Worm (Caenorhabditis elegans) whole organism, L4 larva: Measurements from ENCODE around the gene abu-7.

Experiments used
- F10B5.3 ChIP-seq: sonication (generic microtip); optimal IDR thresholded peaks from 2 replicates; lab custom pipeline; 2016; ENCODE audit warnings: mild to moderate bottlenecking, missing genetic modification characterization, missing compliant biosample characterization
- F26F4.8 ChIP-seq: fragments of 200-800 bp; sonication (Bioruptor generic); conservative IDR thresholded peaks from 2 replicates; pipeline ENCODE4 v1.3.6; 2022; ENCODE audit warnings: missing genetic modification characterization, missing compliant biosample characterization
- T20F7.1 ChIP-seq: fragments of 200-800 bp; sonication (Bioruptor generic); optimal IDR thresholded peaks from 2 replicates; lab custom pipeline; 2018; ENCODE audit warnings: mild to moderate bottlenecking, missing genetic modification characterization, missing compliant biosample characterization
- T26A8.4 ChIP-seq: fragments of 200-800 bp; sonication (Bioruptor generic); IDR thresholded peaks from 2 replicates; pipeline ENCODE4 v1.3.6; 2022; ENCODE audit warnings: missing genetic modification characterization, missing compliant biosample characterization
- Y105C5A.15 ChIP-seq: fragments of 200-800 bp; sonication (Bioruptor generic); IDR thresholded peaks from 2 replicates; pipeline ENCODE4 v1.3.6; 2022; ENCODE audit warnings: missing genetic modification characterization, missing compliant biosample characterization
- ZK337.2 ChIP-seq: fragments of 200-800 bp; sonication (Bioruptor generic); IDR thresholded peaks from 2 replicates; pipeline ENCODE4 v1.3.6; 2022; ENCODE audit warnings: missing genetic modification reagents, missing genetic modification characterization, missing compliant biosample characterization
- aha-1 ChIP-seq: fragments of 150-350 bp; peaks from one replicate; lab custom pipeline; 2014; ENCODE audit warnings: missing biosample characterization, missing genetic modification characterization
- aly-2 ChIP-seq: sonication (generic microtip); optimal IDR thresholded peaks from 2 replicates; lab custom pipeline; 2018; ENCODE audit warnings: missing biosample characterization, missing genetic modification characterization
- ceh-28 ChIP-seq: fragments of 150-350 bp; optimal IDR thresholded peaks from 2 replicates; lab custom pipeline; 2014; ENCODE audit warnings: missing biosample characterization, missing genetic modification reagents, missing genetic modification characterization
- cey-2 ChIP-seq: sonication (generic microtip); optimal IDR thresholded peaks from 3 replicates; lab custom pipeline; 2017; ENCODE audit warnings: missing genetic modification characterization, mild to moderate bottlenecking, missing compliant biosample characterization, antibody characterized with exemption, borderline replicate concordance; ENCODE audit not compliant: insufficient read depth
- daf-12 ChIP-seq: fragments of 150-350 bp; optimal IDR thresholded peaks from 2 replicates; lab custom pipeline; 2014; ENCODE audit warnings: missing biosample characterization, missing genetic modification reagents, missing genetic modification characterization
- daf-16 ChIP-seq, 3 experiments: sonication (generic microtip); optimal IDR thresholded peaks; 2 replicates each; lab custom pipeline; 2016 to 2017; ENCODE audit warnings: missing genetic modification characterization in 3 of 3, missing genetic modification reagents in 3 of 3, mild to moderate bottlenecking in 2 of 3, missing compliant biosample characterization in 2 of 3, missing biosample characterization in 1 of 3, moderate library complexity in 1 of 3
- daf-8 ChIP-seq: fragments of 200-800 bp; sonication (Bioruptor generic); IDR thresholded peaks from 2 replicates; pipeline ENCODE4 v1.3.6; 2022; ENCODE audit warnings: missing genetic modification characterization, missing compliant biosample characterization
- dmd-6 ChIP-seq: fragments of 200-800 bp; sonication (Bioruptor generic); IDR thresholded peaks from 2 replicates; pipeline ENCODE4 v1.3.6; 2022; ENCODE audit warnings: missing genetic modification reagents, missing genetic modification characterization, missing compliant biosample characterization
- dmd-9 ChIP-seq: fragments of 200-800 bp; sonication (Bioruptor generic); IDR thresholded peaks from 2 replicates; pipeline ENCODE4 v1.3.6; 2022; ENCODE audit warnings: missing genetic modification reagents, missing genetic modification characterization, missing compliant biosample characterization
- duxl-1 ChIP-seq: sonication (generic microtip); optimal IDR thresholded peaks from 2 replicates; lab custom pipeline; 2016; ENCODE audit warnings: mild to moderate bottlenecking, missing genetic modification characterization, moderate library complexity, missing compliant biosample characterization; ENCODE audit not compliant: poor library complexity
- gei-8 ChIP-seq: fragments of 200-800 bp; sonication (Bioruptor generic); optimal IDR thresholded peaks from 2 replicates; lab custom pipeline; 2018; ENCODE audit warnings: mild to moderate bottlenecking, missing genetic modification characterization, missing compliant biosample characterization
- hlh-30 ChIP-seq: sonication (generic microtip); optimal IDR thresholded peaks from 2 replicates; lab custom pipeline; 2017; ENCODE audit warnings: antibody characterized with exemption, mild to moderate bottlenecking, missing genetic modification characterization, missing compliant biosample characterization; ENCODE audit not compliant: insufficient read depth
- hmg-1.1 ChIP-seq: fragments of 200-800 bp; sonication (Bioruptor generic); IDR thresholded peaks from 2 replicates; pipeline ENCODE4 v1.3.6; 2022; ENCODE audit warnings: missing genetic modification reagents, missing genetic modification characterization, missing compliant biosample characterization
- jun-1 ChIP-seq: fragments of 150-350 bp; optimal IDR thresholded peaks from 2 replicates; lab custom pipeline; 2014; ENCODE audit warnings: missing biosample characterization, missing genetic modification reagents, missing genetic modification characterization
- lim-7 ChIP-seq: fragments of 200-800 bp; sonication (Bioruptor generic); IDR thresholded peaks from 2 replicates; pipeline ENCODE4 v1.3.6; 2022; ENCODE audit warnings: missing genetic modification characterization, missing compliant biosample characterization
- lin-15B ChIP-seq: fragments of 150-350 bp; sonication (generic microtip); optimal IDR thresholded peaks from 3 replicates; lab custom pipeline; 2014; ENCODE audit warnings: missing biosample characterization, missing genetic modification characterization
- lin-29 ChIP-seq: fragments of 200-800 bp; sonication (Bioruptor generic); IDR thresholded peaks from 2 replicates; pipeline ENCODE4 v1.3.6; 2022; ENCODE audit warnings: missing genetic modification reagents, missing genetic modification characterization, missing compliant biosample characterization
- lin-38 ChIP-seq: fragments of 200-800 bp; sonication (Bioruptor generic); IDR thresholded peaks from 2 replicates; pipeline ENCODE4 v1.3.6; 2022; ENCODE audit warnings: missing genetic modification reagents, missing genetic modification characterization, missing compliant biosample characterization
- lir-3 ChIP-seq: sonication (generic microtip); optimal IDR thresholded peaks from 2 replicates; lab custom pipeline; 2016; ENCODE audit warnings: mild to moderate bottlenecking, missing genetic modification characterization, missing compliant biosample characterization
- lsy-2 ChIP-seq, 2 experiments: fragments of 150-350 bp in 1 of 2; sonication (generic microtip) in 1 of 2; optimal IDR thresholded peaks; 2 replicates each; lab custom pipeline; 2014 to 2017; ENCODE audit warnings: missing biosample characterization in 2 of 2, missing genetic modification characterization in 2 of 2
- madf-5 ChIP-seq, 2 experiments: fragments of 200-800 bp; sonication (Bioruptor generic); IDR thresholded peaks; 2 replicates each; pipeline ENCODE4 v1.3.6; 2022; ENCODE audit warnings: missing compliant biosample characterization in 2 of 2, missing genetic modification characterization in 2 of 2
- mdt-29 ChIP-seq: fragments of 200-800 bp; sonication (Bioruptor generic); IDR thresholded peaks from 2 replicates; pipeline ENCODE4 v1.3.6; 2022; ENCODE audit warnings: missing genetic modification reagents, missing genetic modification characterization, missing compliant biosample characterization
- mep-1 ChIP-seq: fragments of 150-350 bp; sonication (generic microtip); optimal IDR thresholded peaks from 3 replicates; lab custom pipeline; 2014; ENCODE audit warnings: missing biosample characterization, missing genetic modification characterization
- mxl-2 ChIP-seq: fragments of 200-800 bp; sonication (Bioruptor generic); conservative IDR thresholded peaks from 2 replicates; pipeline ENCODE4 v1.3.6; 2022; ENCODE audit warnings: missing genetic modification reagents, missing genetic modification characterization, missing compliant biosample characterization
- nhr-10 ChIP-seq: fragments of 150-350 bp; optimal IDR thresholded peaks from 2 replicates; lab custom pipeline; 2014; ENCODE audit warnings: missing biosample characterization, missing genetic modification characterization
- nhr-102 ChIP-seq: sonication (generic microtip); optimal IDR thresholded peaks from 2 replicates; lab custom pipeline; 2016; ENCODE audit warnings: mild to moderate bottlenecking, missing genetic modification characterization, moderate library complexity, missing compliant biosample characterization
- nhr-25 ChIP-seq: sonication (generic microtip); optimal IDR thresholded peaks from 2 replicates; lab custom pipeline; 2017; ENCODE audit warnings: missing genetic modification characterization, mild to moderate bottlenecking, missing compliant biosample characterization, antibody characterized with exemption, moderate library complexity, borderline replicate concordance; ENCODE audit not compliant: insufficient read depth
- nhr-28 ChIP-seq: fragments of 150-350 bp; optimal IDR thresholded peaks from 2 replicates; lab custom pipeline; 2014; ENCODE audit warnings: missing biosample characterization, missing genetic modification characterization
- nhr-42 ChIP-seq: fragments of 200-800 bp; sonication (Bioruptor generic); IDR thresholded peaks from 2 replicates; pipeline ENCODE4 v1.3.6; 2022; ENCODE audit warnings: missing genetic modification characterization, missing compliant biosample characterization
- nhr-48 ChIP-seq: sonication (generic microtip); optimal IDR thresholded peaks from 2 replicates; lab custom pipeline; 2016; ENCODE audit warnings: mild to moderate bottlenecking, missing genetic modification characterization, missing compliant biosample characterization
- nhr-6 ChIP-seq: fragments of 150-350 bp; optimal IDR thresholded peaks from 2 replicates; lab custom pipeline; 2014; ENCODE audit warnings: missing biosample characterization, missing genetic modification characterization
- nhr-76 ChIP-seq: fragments of 150-350 bp; optimal IDR thresholded peaks from 2 replicates; lab custom pipeline; 2014; ENCODE audit warnings: missing biosample characterization, missing genetic modification characterization
- pqm-1 ChIP-seq: sonication (generic microtip); optimal IDR thresholded peaks from 2 replicates; lab custom pipeline; 2017; ENCODE audit warnings: missing biosample characterization, missing genetic modification characterization
- rbr-2 ChIP-seq: sonication (generic microtip); optimal IDR thresholded peaks from 2 replicates; lab custom pipeline; 2016; ENCODE audit warnings: missing genotype, missing genetic modification characterization, missing compliant biosample characterization
- sdz-12 ChIP-seq: fragments of 200-800 bp; sonication (Bioruptor generic); optimal IDR thresholded peaks from 2 replicates; lab custom pipeline; 2018; ENCODE audit warnings: mild to moderate bottlenecking, missing genetic modification characterization, missing compliant biosample characterization
- skn-1 ChIP-seq: fragments of 150-350 bp; optimal IDR thresholded peaks from 2 replicates; lab custom pipeline; 2014; ENCODE audit warnings: missing biosample characterization, missing genetic modification characterization
- snpc-1.2 ChIP-seq: fragments of 200-800 bp; sonication (Bioruptor generic); IDR thresholded peaks from 2 replicates; pipeline ENCODE4 v1.3.6; 2022; ENCODE audit warnings: missing genetic modification reagents, missing genetic modification characterization, missing compliant biosample characterization
- spr-1 ChIP-seq: sonication (generic microtip); optimal IDR thresholded peaks from 2 replicates; lab custom pipeline; 2016; ENCODE audit warnings: mild to moderate bottlenecking, missing genetic modification characterization, missing compliant biosample characterization
- tra-1 ChIP-seq: fragments of 200-800 bp; sonication (Bioruptor generic); IDR thresholded peaks from 2 replicates; pipeline ENCODE4 v1.3.6; 2022; ENCODE audit warnings: missing genetic modification reagents, missing genetic modification characterization, missing compliant biosample characterization
- unc-39 ChIP-seq: sonication (generic microtip); optimal IDR thresholded peaks from 2 replicates; lab custom pipeline; 2017; ENCODE audit warnings: missing biosample characterization, missing genetic modification characterization
- zfp-2 ChIP-seq: sonication (generic microtip); optimal IDR thresholded peaks from 2 replicates; lab custom pipeline; 2016; ENCODE audit warnings: mild to moderate bottlenecking, missing genetic modification characterization, missing compliant biosample characterization
- ztf-11 ChIP-seq: fragments of 150-350 bp; optimal IDR thresholded peaks from 2 replicates; lab custom pipeline; 2014; ENCODE audit warnings: missing biosample characterization, missing genetic modification characterization

The abu-7 gene

ce11 chrV:5164682-5165081 is at the start of gene abu-7:
TSS of gene abu-7 (minus strand) at chrV:5164782.
- TF ChIP-seq lsy-2 (tag; optimal IDR thresholded peaks at IDR 0.05; lab: Kevin White, UChicago) (no peak), daf-16 (GFP tag; optimal IDR thresholded peaks at IDR 0.05; lab: Kevin White, UChicago) (no peak), daf-16 (tag; optimal IDR thresholded peaks at IDR 0.05; lab: Kevin White, UChicago) (no peak), lim-7 (GFP tag; lab: Robert Waterston, UW) (no peak), spr-1 (tag; lab: Kevin White, UChicago) (no peak), Y105C5A.15 (no peak), cey-2 (no peak), sdz-12 (GFP tag; lab: Kevin White, UChicago) (no peak), nhr-42 (GFP tag; lab: Robert Waterston, UW) (no peak), nhr-102 (tag; lab: Kevin White, UChicago) (no peak), nhr-76 (tag; lab: Kevin White, UChicago) (no peak), snpc-1.2 (no peak), pqm-1 (tag; lab: Kevin White, UChicago) (no peak), nhr-10 (tag; lab: Kevin White, UChicago) (no peak), daf-12 (tag; lab: Kevin White, UChicago) (no peak), ztf-11 (tag; lab: Kevin White, UChicago) (no peak), unc-39 (tag; lab: Kevin White, UChicago) (no peak), ceh-28 (tag; lab: Kevin White, UChicago) (no peak), dmd-6 (GFP tag; lab: Robert Waterston, UW) (no peak)

ce11 chrV:5213674-5214073 is 49.1 kb upstream of the abu-7 start:
- TF ChIP-seq lsy-2 (tag; optimal IDR thresholded peaks at IDR 0.05; lab: Kevin White, UChicago) (no peak), duxl-1 (tag; lab: Kevin White, UChicago) (no peak), ZK337.2 (GFP tag; lab: Robert Waterston, UW) (no peak), lin-29 (no peak), nhr-48 (tag; lab: Kevin White, UChicago) (no peak), mxl-2 (no peak), nhr-6 (tag; lab: Kevin White, UChicago) (no peak), daf-12 (tag; lab: Kevin White, UChicago) (no peak), dmd-6 (GFP tag; lab: Robert Waterston, UW) (no peak)
- TF ChIP-seq, all 104 proteins: peak for 0

- TF ChIP-seq dmd-9 (GFP tag; lab: Robert Waterston, UW): no peak
- TF ChIP-seq lir-3 (tag; lab: Kevin White, UChicago): no peak
- no peak for TF ChIP-seq lin-15B (tag; lab: Kevin White, UChicago)
- TF ChIP-seq daf-12 (tag; lab: Kevin White, UChicago): no peak
- no peak for TF ChIP-seq dmd-6 (GFP tag; lab: Robert Waterston, UW)
- peak; percentile 96 for TF ChIP-seq lin-38 (GFP tag; lab: Robert Waterston, UW)
- no peak for TF ChIP-seq jun-1 (tag; lab: Kevin White, UChicago)
- TF ChIP-seq F26F4.8 (GFP tag; lab: Robert Waterston, UW): no peak
- no peak for TF ChIP-seq madf-5 (GFP tag; IDR thresholded peaks at IDR 0.05; lab: Robert Waterston, UW)
- TF ChIP-seq nhr-28 (tag; lab: Kevin White, UChicago): peak; percentile 25
- peak; percentile 14 for TF ChIP-seq mep-1 (tag; lab: Kevin White, UChicago)
- no peak for TF ChIP-seq daf-8
- TF ChIP-seq aha-1 (tag; lab: Kevin White, UChicago): peak; percentile 88
- TF ChIP-seq tra-1: no peak
- TF ChIP-seq nhr-25 (tag; lab: Kevin White, UChicago): no peak
- TF ChIP-seq gei-8 (GFP tag; lab: Kevin White, UChicago): no peak
- TF ChIP-seq hmg-1.1: peak; percentile 45; the same call in 1 of the 2 replicates
- TF ChIP-seq nhr-42 (GFP tag; lab: Robert Waterston, UW): no peak
- TF ChIP-seq T20F7.1: no peak
- TF ChIP-seq zfp-2 (tag; lab: Kevin White, UChicago): no peak
- TF ChIP-seq rbr-2 (tag; lab: Kevin White, UChicago): peak; percentile 6
- peak; percentile 36 for TF ChIP-seq hlh-30 (tag; lab: Kevin White, UChicago)
- no peak for TF ChIP-seq T26A8.4 (GFP tag; lab: Robert Waterston, UW)
- no peak for TF ChIP-seq mdt-29 (GFP tag; lab: Robert Waterston, UW)
- no peak for TF ChIP-seq skn-1 (tag; lab: Kevin White, UChicago)
- peak in 1 of 2 experiments; percentile 71 for TF ChIP-seq lsy-2 (tag; optimal IDR thresholded peaks at IDR 0.05; lab: Kevin White, UChicago)
- no peak for TF ChIP-seq aly-2 (tag; lab: Kevin White, UChicago)
- no peak for TF ChIP-seq F10B5.3 (tag; lab: Kevin White, UChicago)
Measured at ce11 chrV:5204127-5204526, 39.5 kb upstream of the abu-7 start, which contains the start of gene ttc-37. TSS of gene ttc-37 (plus strand) at chrV:5204475.
